Worm (Caenorhabditis elegans): ENCODE results near the gene Y49F6B.2.

Y49F6B.2 gene

ce11 chrII:3550352-3550751 is 47.6 kb downstream of the Y49F6B.2 start, which contains the start of gene W10G11.19:
W10G11.19 (plus strand) TSS chrII:3550652.
- TF ChIP-seq unc-62 (GFP tag; optimal IDR thresholded peaks at IDR 0.05) (no peak), elt-2 (tag; optimal IDR thresholded peaks at IDR 0.05) (peak; percentile 35), ztf-11 (tag; optimal IDR thresholded peaks at IDR 0.05) (no peak)

DNA sequence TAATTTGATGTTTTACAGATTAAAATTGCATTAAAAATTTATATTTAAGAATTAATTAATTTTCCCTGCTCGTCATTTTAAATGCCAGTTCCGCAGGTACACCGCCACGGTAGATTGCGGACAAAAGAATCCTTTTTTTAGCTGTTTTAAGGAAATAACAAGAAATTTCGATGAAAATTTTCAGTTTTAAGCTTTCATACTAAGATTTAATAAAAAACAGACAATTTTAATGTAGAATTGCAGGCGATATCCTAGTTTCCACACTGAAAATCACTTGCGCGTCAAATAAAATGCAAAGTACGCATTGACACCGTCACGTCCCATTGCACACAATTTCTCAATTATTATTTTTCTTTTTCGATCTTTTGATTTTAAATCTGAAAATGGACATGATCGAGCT is 50.7 kb downstream of the Y49F6B.2 start, which contains the start of gene dnc-3:
Gene dnc-3, plus strand, starts transcription at position 272 of the 400 bp plus-strand sequence.
- TF ChIP-seq hmg-11 (tag; optimal IDR thresholded peaks at IDR 0.05) (no peak), mml-1 (tag; optimal IDR thresholded peaks at IDR 0.05) (no peak), skn-1 (tag; optimal IDR thresholded peaks at IDR 0.05) (no peak), ceh-9 (tag; optimal IDR thresholded peaks at IDR 0.05) (no peak), nhr-28 (tag; optimal IDR thresholded peaks at IDR 0.05) (no peak), elt-3 (tag; optimal IDR thresholded peaks at IDR 0.05) (no peak), nhr-77 (tag; optimal IDR thresholded peaks at IDR 0.05) (no peak), pha-4 (tag; optimal IDR thresholded peaks at IDR 0.05) (no peak), lsy-12 (tag; optimal IDR thresholded peaks at IDR 0.05) (no peak), daf-12 (tag; optimal IDR thresholded peaks at IDR 0.05) (no peak), nhr-76 (tag; optimal IDR thresholded peaks at IDR 0.05) (no peak), egl-27 (tag; optimal IDR thresholded peaks at IDR 0.05) (no peak), nhr-25 (tag; optimal IDR thresholded peaks at IDR 0.05) (no peak), tbx-2 (tag; optimal IDR thresholded peaks at IDR 0.05) (peak; percentile 53), sea-2 (GFP tag; optimal IDR thresholded peaks at IDR 0.05) (no peak), egl-5 (tag; optimal IDR thresholded peaks at IDR 0.05) (no peak), ceh-28 (tag; optimal IDR thresholded peaks at IDR 0.05) (peak; percentile 29), elt-2 (tag; optimal IDR thresholded peaks at IDR 0.05) (peak; percentile 28), nhr-67 (tag; optimal IDR thresholded peaks at IDR 0.05) (no peak), zag-1 (tag; optimal IDR thresholded peaks at IDR 0.05) (no peak), ztf-11 (tag; optimal IDR thresholded peaks at IDR 0.05) (no peak), fos-1 (tag; optimal IDR thresholded peaks at IDR 0.05) (no peak), elt-1 (tag; optimal IDR thresholded peaks at IDR 0.05) (no peak), fkh-10 (GFP tag; optimal IDR thresholded peaks at IDR 0.05) (no peak), snpc-4 (tag; optimal IDR thresholded peaks at IDR 0.05) (peak; percentile 5), ztf-4 (tag; optimal IDR thresholded peaks at IDR 0.05) (no peak), nhr-12 (tag; optimal IDR thresholded peaks at IDR 0.05) (no peak), ama-1 (optimal IDR thresholded peaks at IDR 0.05) (no peak), ceh-82 (tag; optimal IDR thresholded peaks at IDR 0.05) (no peak), nhr-11 (tag; optimal IDR thresholded peaks at IDR 0.05) (no peak), nhr-23 (tag; optimal IDR thresholded peaks at IDR 0.05) (peak; percentile 21), aly-2 (tag; optimal IDR thresholded peaks at IDR 0.05) (no peak), R02D3.7 (tag; optimal IDR thresholded peaks at IDR 0.05) (no peak), nfya-1 (tag; optimal IDR thresholded peaks at IDR 0.05; ENCODE audit: insufficient read depth) (peak; percentile 51), unc-39 (tag; optimal IDR thresholded peaks at IDR 0.05) (no peak), ceh-16 (tag; optimal IDR thresholded peaks at IDR 0.05) (no peak), mdl-1 (tag; optimal IDR thresholded peaks at IDR 0.05) (no peak), unc-62 (GFP tag; optimal IDR thresholded peaks at IDR 0.05) (no peak), ZK546.5 (tag; optimal IDR thresholded peaks at IDR 0.05) (no peak), nhr-43 (tag; optimal IDR thresholded peaks at IDR 0.05; ENCODE audit: poor library complexity, severe bottlenecking) (no peak), fkh-2 (tag; optimal IDR thresholded peaks at IDR 0.05) (no peak), nhr-237 (tag; optimal IDR thresholded peaks at IDR 0.05) (no peak), jun-1 (tag; optimal IDR thresholded peaks at IDR 0.05) (no peak), pqm-1 (tag; optimal IDR thresholded peaks at IDR 0.05) (no peak), eor-1 (tag; optimal IDR thresholded peaks at IDR 0.05) (no peak), lin-39 (tag; optimal IDR thresholded peaks at IDR 0.05) (no peak), lin-15B (tag; optimal IDR thresholded peaks at IDR 0.05) (peak; percentile 59)

All from whole organism, L3 larva.